Worm (Caenorhabditis elegans) whole organism, L2 larva: ENCODE results near the gene mihp-2.

Experiments
- nhr-11 ChIP-seq: fragments of 150-350 bp; optimal IDR thresholded peaks from 2 replicates; lab custom pipeline; 2014; ENCODE audit warnings: missing biosample characterization, missing genetic modification characterization
- nhr-12 ChIP-seq: fragments of 150-350 bp; optimal IDR thresholded peaks from 2 replicates; lab custom pipeline; 2014; ENCODE audit warnings: missing biosample characterization, missing genetic modification characterization

DNA sequence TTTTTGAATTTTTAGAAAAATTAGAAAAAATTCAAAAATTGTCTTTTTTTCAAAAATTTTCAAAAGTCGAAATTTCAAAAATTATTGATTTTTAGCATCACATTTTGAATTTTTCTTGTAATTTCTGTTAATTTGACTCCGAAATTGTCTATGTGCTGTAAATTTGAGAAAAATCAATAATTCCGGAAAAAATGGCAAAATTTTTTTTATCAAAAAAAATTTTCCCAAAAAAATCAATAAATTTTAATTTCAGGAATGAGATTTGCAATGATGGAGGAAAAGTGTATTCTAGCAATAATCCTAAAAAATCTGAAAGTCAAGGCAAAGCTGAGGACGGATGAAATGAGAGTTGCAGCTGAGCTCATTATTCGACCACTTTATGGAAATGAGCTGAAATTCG, 13.8 kb downstream of the mihp-2 start:
- TF ChIP-seq nhr-12 (no peak), nhr-11 (no peak)
